Worm (Caenorhabditis elegans) whole organism, L4 larva: ENCODE measurements around the gene Y7A5A.6.

Experiments
- mxl-3 ChIP-seq: fragments of 200-800 bp; sonication (Bioruptor generic); optimal IDR thresholded peaks from 2 replicates; lab custom pipeline; 2018; ENCODE audit warnings: mild to moderate bottlenecking, missing genetic modification characterization, missing compliant biosample characterization
- saeg-2 ChIP-seq: fragments of 200-800 bp; sonication (Bioruptor generic); IDR thresholded peaks from 2 replicates; pipeline ENCODE4 v1.3.6; 2022; ENCODE audit warnings: missing genetic modification reagents, missing genetic modification characterization, missing compliant biosample characterization

The Y7A5A.6 gene

DNA sequence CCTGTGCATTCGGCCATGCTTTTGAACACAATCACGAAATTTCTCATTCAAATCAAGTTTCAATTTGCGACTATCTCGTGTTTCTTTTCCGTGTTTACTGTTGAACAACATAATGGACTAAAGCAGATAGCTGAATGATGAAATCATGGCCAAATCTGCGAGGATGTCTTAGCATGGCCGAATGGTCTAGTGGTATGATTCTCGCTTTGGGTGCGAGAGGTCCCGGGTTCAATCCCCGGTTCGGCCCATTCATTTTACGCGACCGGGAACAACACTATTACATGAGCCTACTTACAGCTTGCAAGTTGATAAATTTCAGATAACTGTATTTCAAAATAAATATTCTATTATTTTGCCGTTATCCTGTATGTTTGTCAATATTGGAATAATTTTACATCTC is 48.2 kb downstream of the Y7A5A.6 start (continued):
- TF ChIP-seq saeg-2 (GFP tag; lab: Robert Waterston, UW), result no peak
- no peak for TF ChIP-seq mxl-3 (GFP tag; lab: Kevin White, UChicago)
